Worm (Caenorhabditis elegans) whole organism, L4/young adult: ENCODE results near the gene phf-33.

Experiments used
- dao-5 ChIP-seq: sonication (generic microtip); optimal IDR thresholded peaks from 2 replicates; lab custom pipeline; 2016; ENCODE audit warnings: missing genotype, missing genetic modification characterization, moderate library complexity, missing compliant biosample characterization
- him-1 ChIP-seq: sonication (generic microtip); optimal IDR thresholded peaks from 2 replicates; lab custom pipeline; 2016; ENCODE audit warnings: missing genotype, missing genetic modification reagents, missing genetic modification characterization, missing compliant biosample characterization

- no peak for TF ChIP-seq him-1 (tag; lab: Kevin White, UChicago)
- TF ChIP-seq dao-5 (tag; lab: Kevin White, UChicago) = no peak
Measured at ce11 chrX:13294669-13295068, 15.9 kb upstream of the phf-33 start, which contains the start of gene srd-36.
